Fruit fly (Drosophila melanogaster) whole organism, embryonic: ENCODE data around the gene Gclm.

Experiments
- Awh ChIP-seq: fragments of 200-800 bp; sonication (Bioruptor generic); IDR thresholded peaks from 2 replicates; pipeline ENCODE4, ENCODE4 v1.3.6; 2022; ENCODE audit warnings: missing biosample characterization, missing genetic modification characterization
- B-H1 ChIP-seq: fragments of 200-800 bp; sonication (Bioruptor generic); IDR thresholded peaks from 3 replicates; pipeline ENCODE4 v1.3.6; 2022; ENCODE audit warnings: missing biosample characterization, missing genetic modification characterization
- CG10431 ChIP-seq: fragments of 200-800 bp; sonication (Bioruptor generic); optimal IDR thresholded peaks from 3 replicates; lab custom pipeline; 2018; ENCODE audit warnings: missing biosample characterization, mild to moderate bottlenecking, missing genetic modification characterization
- CG11456 ChIP-seq: fragments of 200-800 bp; sonication (Bioruptor generic); IDR thresholded peaks from 3 replicates; pipeline ENCODE4 v1.3.6; 2022; ENCODE audit warnings: missing biosample characterization, missing genetic modification characterization
- CG13123 ChIP-seq: fragments of 200-800 bp; sonication (Bioruptor generic); optimal IDR thresholded peaks from 2 replicates; lab custom pipeline; 2016; ENCODE audit warnings: missing biosample characterization, missing genetic modification characterization
- CG13287 ChIP-seq: fragments of 200-800 bp; sonication (Bioruptor generic); IDR thresholded peaks from 2 replicates; pipeline ENCODE4 v1.3.6; 2022; ENCODE audit warnings: missing biosample characterization, missing genetic modification characterization; ENCODE audit not compliant: partially characterized antibody
- CG14965 ChIP-seq: fragments of 200-800 bp; sonication (Bioruptor generic); optimal IDR thresholded peaks from 2 replicates; lab custom pipeline; 2016; ENCODE audit warnings: missing biosample characterization, missing genetic modification characterization, borderline replicate concordance
- CG15696 ChIP-seq: fragments of 200-800 bp; sonication (Bioruptor generic); optimal IDR thresholded peaks from 2 replicates; lab custom pipeline; 2019; ENCODE audit warnings: missing biosample characterization, mild to moderate bottlenecking, missing genetic modification characterization, moderate library complexity
- CG17361 ChIP-seq: fragments of 200-800 bp; sonication (Bioruptor generic); IDR thresholded peaks from 3 replicates; pipeline ENCODE4 v1.3.6; 2022; ENCODE audit warnings: missing biosample characterization, missing genetic modification characterization
- CG3065 ChIP-seq: fragments of 200-800 bp; sonication (Bioruptor generic); optimal IDR thresholded peaks from 2 replicates; lab custom pipeline; 2016; ENCODE audit warnings: missing biosample characterization, missing genetic modification characterization
- CG7928 ChIP-seq: fragments of 200-800 bp; sonication (Bioruptor generic); optimal IDR thresholded peaks from 2 replicates; lab custom pipeline; 2017; ENCODE audit warnings: missing biosample characterization, mild to moderate bottlenecking, missing genetic modification characterization
- CG7963 ChIP-seq: fragments of 200-800 bp; sonication (Bioruptor generic); IDR thresholded peaks from 3 replicates; pipeline ENCODE4 v1.3.6; 2022; ENCODE audit warnings: missing biosample characterization, missing genetic modification characterization; ENCODE audit not compliant: partially characterized antibody
- CG8089 ChIP-seq: fragments of 200-800 bp; sonication (Bioruptor generic); optimal IDR thresholded peaks from 3 replicates; lab custom pipeline; 2016; ENCODE audit warnings: missing biosample characterization, missing genetic modification characterization
- CG9817 ChIP-seq: fragments of 200-800 bp; sonication (Bioruptor generic); optimal IDR thresholded peaks from 2 replicates; lab custom pipeline; 2018; ENCODE audit warnings: missing biosample characterization, mild to moderate bottlenecking, missing genetic modification characterization, moderate library complexity
- CG9932 ChIP-seq: fragments of 200-800 bp; sonication (Bioruptor generic); IDR thresholded peaks from 2 replicates; pipeline ENCODE4 v1.3.6; 2022; ENCODE audit warnings: missing biosample characterization, missing genetic modification characterization
- Dll ChIP-seq: fragments of 200-800 bp; sonication (Bioruptor generic); IDR thresholded peaks from 4 replicates; pipeline ENCODE4 v1.3.6; 2022; ENCODE audit warnings: missing biosample characterization, missing genetic modification characterization; ENCODE audit not compliant: partially characterized antibody
- Doc3 ChIP-seq: fragments of 200-800 bp; sonication (Bioruptor generic); IDR thresholded peaks from 3 replicates; pipeline ENCODE4 v1.3.6; 2022; ENCODE audit warnings: missing biosample characterization, missing genetic modification characterization; ENCODE audit not compliant: partially characterized antibody
- E2f2 ChIP-seq: fragments of 200-800 bp; sonication (Bioruptor generic); IDR thresholded peaks from 2 replicates; pipeline ENCODE4 v1.3.6; 2022; ENCODE audit warnings: missing biosample characterization, missing genetic modification characterization
- Eip74EF ChIP-seq, 2 experiments: fragments of 200-800 bp in 1 of 2; fragments of >200 bp in 1 of 2; sonication (Bioruptor generic) in 1 of 2; optimal IDR thresholded peaks; 2 replicates each; lab custom pipeline; 2017 to 2019; ENCODE audit warnings: missing biosample characterization in 2 of 2, missing genetic modification characterization in 2 of 2, mild to moderate bottlenecking in 1 of 2, moderate library complexity in 1 of 2
- Ets97D ChIP-seq: fragments of 200-800 bp; sonication (Bioruptor generic); optimal IDR thresholded peaks from 3 replicates; lab custom pipeline; 2016; ENCODE audit warnings: missing biosample characterization, missing genetic modification characterization
- HLH3B ChIP-seq: fragments of 200-800 bp; sonication (Bioruptor generic); IDR thresholded peaks from 2 replicates; pipeline ENCODE4 v1.3.6; 2022; ENCODE audit warnings: missing biosample characterization, missing genetic modification characterization
- HLHmδ ChIP-seq: fragments of 200-800 bp; sonication (Bioruptor generic); optimal IDR thresholded peaks from 2 replicates; lab custom pipeline; 2018; ENCODE audit warnings: missing biosample characterization, mild to moderate bottlenecking, missing genetic modification characterization, moderate library complexity
- Hand ChIP-seq: fragments of 200-800 bp; sonication (Bioruptor generic); optimal IDR thresholded peaks from 2 replicates; lab custom pipeline; 2017; ENCODE audit warnings: mild to moderate bottlenecking, missing biosample characterization, missing genetic modification reagents, missing genetic modification characterization
- Hr78 ChIP-seq, 2 experiments: fragments of 200-800 bp in 1 of 2; fragments of >200 bp in 1 of 2; sonication (Bioruptor generic) in 1 of 2; optimal IDR thresholded peaks; 2 replicates each; lab custom pipeline; 2017 to 2019; ENCODE audit warnings: missing biosample characterization in 2 of 2, missing genetic modification characterization in 2 of 2, mild to moderate bottlenecking in 1 of 2, moderate library complexity in 1 of 2
- MTF-1 ChIP-seq: fragments of 200-800 bp; sonication (Bioruptor generic); optimal IDR thresholded peaks from 2 replicates; lab custom pipeline; 2018; ENCODE audit warnings: missing biosample characterization, mild to moderate bottlenecking, missing genetic modification characterization, borderline replicate concordance
- Med ChIP-seq: fragments of 200-800 bp; sonication (Bioruptor generic); peaks from one replicate; lab custom pipeline; 2016; ENCODE audit warnings: missing biosample characterization, missing genetic modification characterization, mild to moderate bottlenecking, inconsistent platforms, moderate library complexity
- Ravus ChIP-seq: fragments of 200-800 bp; sonication (Bioruptor generic); IDR thresholded peaks from 2 replicates; pipeline ENCODE4 v1.3.6; 2022; ENCODE audit warnings: missing biosample characterization, missing genetic modification characterization
- cad ChIP-seq: fragments of >200 bp; optimal IDR thresholded peaks from 2 replicates; lab custom pipeline; 2017; ENCODE audit warnings: missing biosample characterization, missing genetic modification characterization
- cato ChIP-seq: fragments of 200-800 bp; sonication (Bioruptor generic); optimal IDR thresholded peaks from 2 replicates; lab custom pipeline; 2016; ENCODE audit warnings: missing biosample characterization, missing genetic modification characterization, borderline replicate concordance
- dimm ChIP-seq: fragments of 200-800 bp; sonication (Bioruptor generic); IDR thresholded peaks from 2 replicates; pipeline ENCODE4 v1.3.6; 2022; ENCODE audit warnings: missing biosample characterization, missing genetic modification characterization
- emc ChIP-seq: fragments of 200-800 bp; sonication (Bioruptor generic); optimal IDR thresholded peaks from 2 replicates; lab custom pipeline; 2016; ENCODE audit warnings: missing biosample characterization, missing genetic modification characterization
- esg ChIP-seq: fragments of 200-800 bp; sonication (Bioruptor generic); conservative IDR thresholded peaks from 2 replicates; pipeline ENCODE4 v1.3.6; 2022; ENCODE audit warnings: missing biosample characterization, missing genetic modification characterization
- h ChIP-seq: fragments of >200 bp; optimal IDR thresholded peaks from 2 replicates; lab custom pipeline; 2017
- hkb ChIP-seq, 2 experiments: fragments of 200-800 bp in 1 of 2; fragments of >200 bp in 1 of 2; sonication (Bioruptor generic) in 1 of 2; IDR thresholded peaks in 1 of 2; optimal IDR thresholded peaks in 1 of 2; 2 replicates each; pipeline versions ENCODE4 v1.3.6 to Lab custom; 2017 to 2022; ENCODE audit warnings: missing biosample characterization in 1 of 2, missing genetic modification characterization in 1 of 2
- hth ChIP-seq: fragments of >200 bp; optimal IDR thresholded peaks from 2 replicates; lab custom pipeline; 2017; ENCODE audit warnings: inconsistent platforms
- jing ChIP-seq: fragments of 200-800 bp; sonication (Bioruptor generic); optimal IDR thresholded peaks from 2 replicates; lab custom pipeline; 2018; ENCODE audit warnings: missing biosample characterization, mild to moderate bottlenecking, missing genetic modification characterization
- mam ChIP-seq: fragments of 200-800 bp; sonication (Bioruptor generic); optimal IDR thresholded peaks from 3 replicates; lab custom pipeline; 2016; ENCODE audit warnings: missing biosample characterization, missing genetic modification characterization
- oc ChIP-seq: fragments of 200-800 bp; sonication (Bioruptor generic); optimal IDR thresholded peaks from 2 replicates; lab custom pipeline; 2018; ENCODE audit warnings: missing biosample characterization, mild to moderate bottlenecking, missing genetic modification characterization, moderate library complexity
- pfk ChIP-seq: fragments of 200-800 bp; sonication (Bioruptor generic); optimal IDR thresholded peaks from 2 replicates; lab custom pipeline; 2018; ENCODE audit warnings: missing biosample characterization, mild to moderate bottlenecking, missing genetic modification characterization, moderate library complexity
- sna ChIP-seq: fragments of 200-800 bp; sonication (Bioruptor generic); IDR thresholded peaks from 2 replicates; pipeline ENCODE4 v1.3.6; 2022; ENCODE audit warnings: missing biosample characterization, missing genetic modification characterization; ENCODE audit not compliant: partially characterized antibody
- tna ChIP-seq: fragments of 200-800 bp; sonication (Bioruptor generic); IDR thresholded peaks from 2 replicates; pipeline ENCODE4 v1.3.6; 2022; ENCODE audit warnings: missing biosample characterization, missing genetic modification characterization; ENCODE audit not compliant: partially characterized antibody
- toy ChIP-seq: fragments of 200-800 bp; sonication (Bioruptor generic); IDR thresholded peaks from 2 replicates; pipeline ENCODE4 v1.3.6; 2022; ENCODE audit warnings: missing biosample characterization, missing genetic modification characterization
- twi ChIP-seq: fragments of 200-800 bp; optimal IDR thresholded peaks from 2 replicates; lab custom pipeline; 2019; ENCODE audit warnings: missing biosample characterization, mild to moderate bottlenecking, missing genetic modification characterization, moderate library complexity
- vnd ChIP-seq: fragments of 200-800 bp; sonication (Bioruptor generic); IDR thresholded peaks from 3 replicates; pipeline ENCODE4 v1.3.6; 2022; ENCODE audit warnings: missing biosample characterization, missing genetic modification characterization; ENCODE audit not compliant: partially characterized antibody
- vvl ChIP-seq: fragments of 200-800 bp; sonication (Bioruptor generic); IDR thresholded peaks from 2 replicates; pipeline ENCODE4 v1.3.6; 2022; ENCODE audit warnings: missing biosample characterization, missing genetic modification characterization

Gene Gclm

dm6 chr3R:22726771-22727455, 40.6 kb upstream of the Gclm start, which contains the start of gene CG45049 (continued):
- no peak for TF ChIP-seq dimm (GFP tag; lab: Robert Waterston, UW)
- no peak for TF ChIP-seq jing
- no peak for TF ChIP-seq CG9817 (tag; lab: Kevin White, UChicago)
- no peak for TF ChIP-seq emc
- TF ChIP-seq h (lab: Kevin White, UChicago) = no peak
- peak; percentile 81 for TF ChIP-seq Doc3 (GFP tag; lab: Robert Waterston, UW)
- TF ChIP-seq B-H1 (GFP tag; lab: Robert Waterston, UW) = no peak
- TF ChIP-seq esg (GFP tag; lab: Robert Waterston, UW) = no peak
- TF ChIP-seq HLHmδ = no peak
- TF ChIP-seq hth (lab: Kevin White, UChicago) = no peak
- no peak for TF ChIP-seq E2f2 (GFP tag; lab: Robert Waterston, UW)
- TF ChIP-seq Med = peak; percentile 57
- no peak for TF ChIP-seq twi (tag; lab: Kevin White, UChicago)
- peak; percentile 89 for TF ChIP-seq vnd
- peak; percentile 65 for TF ChIP-seq CG9932 (GFP tag; lab: Robert Waterston, UW)
- no peak for TF ChIP-seq cad (GFP tag; lab: Kevin White, UChicago)
- no peak for TF ChIP-seq Awh (GFP tag; lab: Robert Waterston, UW)
- TF ChIP-seq CG14965 (GFP tag; lab: Kevin White, UChicago) = no peak
- peak; percentile 25 for TF ChIP-seq mam (GFP tag; lab: Kevin White, UChicago)
- no peak for TF ChIP-seq CG3065 (GFP tag; lab: Kevin White, UChicago)
- TF ChIP-seq CG7963 = peak; percentile 93
- TF ChIP-seq HLH3B = no peak
- peak; percentile 91 for TF ChIP-seq tna (GFP tag; lab: Robert Waterston, UW)
- TF ChIP-seq cato = no peak
- no peak for TF ChIP-seq Hr78 (GFP tag; optimal IDR thresholded peaks at IDR 0.05; lab: Kevin White, UChicago)
- TF ChIP-seq Dll = peak; percentile 90
- no peak for TF ChIP-seq CG7928 (GFP tag; lab: Kevin White, UChicago)
- peak; percentile 6 for TF ChIP-seq Ets97D (GFP tag; lab: Kevin White, UChicago)
- no peak for TF ChIP-seq CG11456 (GFP tag; lab: Robert Waterston, UW)
- TF ChIP-seq MTF-1 (GFP tag; lab: Kevin White, UChicago) = no peak
- TF ChIP-seq CG8089 (GFP tag; lab: Kevin White, UChicago) = no peak
- TF ChIP-seq vvl (GFP tag; lab: Robert Waterston, UW) = no peak
- TF ChIP-seq pfk (GFP tag; lab: Kevin White, UChicago) = no peak
- TF ChIP-seq CG10431 = no peak
- no peak for TF ChIP-seq toy (GFP tag; lab: Robert Waterston, UW)
- TF ChIP-seq CG15696 (tag; lab: Kevin White, UChicago) = no peak
- no peak for TF ChIP-seq Eip74EF (GFP tag; optimal IDR thresholded peaks at IDR 0.05; lab: Kevin White, UChicago)
- TF ChIP-seq hkb (optimal IDR thresholded peaks at IDR 0.05; lab: Kevin White, UChicago) = no peak
- no peak for TF ChIP-seq hkb (GFP tag; IDR thresholded peaks at IDR 0.05; lab: Robert Waterston, UW)
- TF ChIP-seq CG13287 (GFP tag; lab: Robert Waterston, UW) = peak; percentile 79
- no peak for TF ChIP-seq Ravus (GFP tag; lab: Robert Waterston, UW)
- peak; percentile 31; the same call in 1 of the 3 replicates for TF ChIP-seq CG17361
- no peak for TF ChIP-seq CG13123 (GFP tag; lab: Kevin White, UChicago)
- no peak for TF ChIP-seq oc (tag; lab: Kevin White, UChicago)
- TF ChIP-seq sna (GFP tag; lab: Robert Waterston, UW) = peak; percentile 65
- TF ChIP-seq Hand = no peak
